Fruit fly (Drosophila melanogaster): Measurements from ENCODE around the gene GMF.
A peak's percentile ranks its signal among the peaks of the same experiment; 100 is the strongest.

Gene GMF

dm6 chr2L:16350742-16351568 lies 48.2 kb upstream of the GMF start (continued):
- TF ChIP-seq Poxn (GFP tag; IDR thresholded peaks at IDR 0.05) (peak; percentile 95), CG4282 (GFP tag; optimal IDR thresholded peaks at IDR 0.05) (peak; percentile 77), dm (GFP tag; optimal IDR thresholded peaks at IDR 0.05) (peak; percentile 96), wdn (GFP tag; IDR thresholded peaks at IDR 0.05) (peak; percentile 98), pum (GFP tag; optimal IDR thresholded peaks at IDR 0.05) (peak; percentile 98), CG8281 (tag; optimal IDR thresholded peaks at IDR 0.05) (peak; percentile 95), Hey (tag; optimal IDR thresholded peaks at IDR 0.05) (peak; percentile 96), ttk (GFP tag; IDR thresholded peaks at IDR 0.05) (peak; percentile 98), CG11085 (GFP tag; IDR thresholded peaks at IDR 0.05) (peak; percentile 97), slou (GFP tag; optimal IDR thresholded peaks at IDR 0.05) (peak; percentile 97), grn (GFP tag; optimal IDR thresholded peaks at IDR 0.05) (peak; percentile 88), CG2120 (GFP tag; optimal IDR thresholded peaks at IDR 0.05) (peak; percentile 99), crol (GFP tag; IDR thresholded peaks at IDR 0.05) (peak; percentile 87), CG17359 (tag; optimal IDR thresholded peaks at IDR 0.05) (peak; percentile 99), chinmo (GFP tag; IDR thresholded peaks at IDR 0.05; ENCODE audit: partially characterized antibody) (0 out of 4 replicates have a peak, but pooled peaks have one; percentile 46), croc (GFP tag; conservative IDR thresholded peaks at IDR 0.05) (peak; percentile 98), gcm (GFP tag; optimal IDR thresholded peaks at IDR 0.05) (peak; percentile 99), CrebB (tag; optimal IDR thresholded peaks at IDR 0.05) (peak; percentile 99), shn (GFP tag; optimal IDR thresholded peaks at IDR 0.05) (peak; percentile 88), Scr (GFP tag; IDR thresholded peaks at IDR 0.05; ENCODE audit: partially characterized antibody) (no peak), CG4707 (GFP tag; optimal IDR thresholded peaks at IDR 0.05) (peak; percentile 97), pho (GFP tag; optimal IDR thresholded peaks at IDR 0.05) (peak; percentile 98), Atf6 (GFP tag; IDR thresholded peaks at IDR 0.05) (peak; percentile 99), vnd (GFP tag; IDR thresholded peaks at IDR 0.05; ENCODE audit: partially characterized antibody) (no peak), Dref (GFP tag; IDR thresholded peaks at IDR 0.05) (peak; percentile 36; the same call in 1 of the 2 replicates), nmo (GFP tag; optimal IDR thresholded peaks at IDR 0.05) (peak; percentile 99), ato (GFP tag; IDR thresholded peaks at IDR 0.05; ENCODE audit: partially characterized antibody) (no peak), CG4730 (GFP tag; IDR thresholded peaks at IDR 0.05) (peak; percentile 98), CG8290 (GFP tag; optimal IDR thresholded peaks at IDR 0.05) (peak; percentile 98), CG8290 (tag; optimal IDR thresholded peaks at IDR 0.05) (peak; percentile 95 to 99), jing (GFP tag; optimal IDR thresholded peaks at IDR 0.05) (peak; percentile 97), org-1 (GFP tag; optimal IDR thresholded peaks at IDR 0.05) (peak; percentile 99), CG6654 (GFP tag; optimal IDR thresholded peaks at IDR 0.05) (peak; percentile 93), chn (GFP tag; optimal IDR thresholded peaks at IDR 0.05) (peak; percentile 99), CG13775 (GFP tag; optimal IDR thresholded peaks at IDR 0.05) (peak; percentile 99), CG2875 (GFP tag; optimal IDR thresholded peaks at IDR 0.05) (peak; percentile 99), Ets65A (GFP tag) (peak; percentile 100), lola (GFP tag; optimal IDR thresholded peaks at IDR 0.05) (peak in 1 of 3 experiments; percentile 98), Dfd (GFP tag; optimal IDR thresholded peaks at IDR 0.05) (peak in 1 of 2 experiments; percentile 75), CG18476 (GFP tag; optimal IDR thresholded peaks at IDR 0.05) (peak; percentile 98), CG1647 (GFP tag; optimal IDR thresholded peaks at IDR 0.05) (peak; percentile 98), ase (GFP tag; IDR thresholded peaks at IDR 0.05) (peak; percentile 98), ara (GFP tag; IDR thresholded peaks at IDR 0.05) (peak; percentile 99), CG34376 (GFP tag; optimal IDR thresholded peaks at IDR 0.05) (peak; percentile 100), Sin3A (optimal IDR thresholded peaks at IDR 0.05) (peak; percentile 34), sim (GFP tag; IDR thresholded peaks at IDR 0.05) (peak; percentile 96), tll (GFP tag; optimal IDR thresholded peaks at IDR 0.05) (peak in 1 of 2 experiments; percentile 66), Elba2 (GFP tag; optimal IDR thresholded peaks at IDR 0.05) (peak; percentile 72), Hr51 (GFP tag; optimal IDR thresholded peaks at IDR 0.05) (peak; percentile 99)

All from whole organism, embryonic.